Fruit fly (Drosophila melanogaster) whole organism, pupa: ENCODE data around the gene CG10137.

Experiments used
- CG10348 ChIP-seq: fragments of 200-800 bp; sonication (Bioruptor generic); IDR thresholded peaks from 2 replicates; pipeline ENCODE4 v1.3.6; 2022; ENCODE audit warnings: missing biosample characterization, missing genetic modification characterization
- CG12605 ChIP-seq: fragments of 200-800 bp; sonication (Bioruptor generic); IDR thresholded peaks from 2 replicates; pipeline ENCODE4 v1.3.6; 2022; ENCODE audit warnings: missing biosample characterization, missing genetic modification characterization
- CG13204 ChIP-seq: fragments of 200-800 bp; sonication (Bioruptor generic); optimal IDR thresholded peaks from 2 replicates; lab custom pipeline; 2018; ENCODE audit warnings: missing biosample characterization, mild to moderate bottlenecking, missing genetic modification characterization, moderate library complexity
- CG14655 ChIP-seq: fragments of 200-800 bp; sonication (Bioruptor generic); optimal IDR thresholded peaks from 3 replicates; lab custom pipeline; 2017; ENCODE audit warnings: mild to moderate bottlenecking, missing biosample characterization, missing genetic modification reagents, missing genetic modification characterization
- CG15710 ChIP-seq: fragments of 200-800 bp; sonication (Bioruptor generic); optimal IDR thresholded peaks from 2 replicates; lab custom pipeline; 2018; ENCODE audit warnings: missing biosample characterization, mild to moderate bottlenecking, missing genetic modification characterization, moderate library complexity
- CG17806 ChIP-seq: fragments of 200-800 bp; sonication (Bioruptor generic); optimal IDR thresholded peaks from 2 replicates; lab custom pipeline; 2018; ENCODE audit warnings: missing biosample characterization, mild to moderate bottlenecking, missing genetic modification characterization, moderate library complexity
- CG32121 ChIP-seq: fragments of 200-800 bp; sonication (Bioruptor generic); IDR thresholded peaks from 2 replicates; pipeline ENCODE4 v1.3.6; 2022; ENCODE audit warnings: missing biosample characterization, missing genetic modification characterization
- CG34367 ChIP-seq: fragments of 200-800 bp; sonication (Bioruptor generic); optimal IDR thresholded peaks from 2 replicates; lab custom pipeline; 2018; ENCODE audit warnings: missing biosample characterization, mild to moderate bottlenecking, missing genetic modification characterization
- CG4496 ChIP-seq: fragments of 200-800 bp; sonication (Bioruptor generic); IDR thresholded peaks from 3 replicates; pipeline ENCODE4 v1.3.6; 2022; ENCODE audit warnings: missing biosample characterization, missing genetic modification characterization
- CG8159 ChIP-seq: fragments of 200-800 bp; sonication (Bioruptor generic); optimal IDR thresholded peaks from 3 replicates; lab custom pipeline; 2018; ENCODE audit warnings: missing biosample characterization, mild to moderate bottlenecking, missing genetic modification characterization, moderate library complexity
- CG8301 ChIP-seq: fragments of 200-800 bp; sonication (Bioruptor generic); optimal IDR thresholded peaks from 2 replicates; lab custom pipeline; 2018; ENCODE audit warnings: missing biosample characterization, mild to moderate bottlenecking, missing genetic modification characterization
- CG9948 ChIP-seq: fragments of 200-800 bp; sonication (Bioruptor generic); optimal IDR thresholded peaks from 2 replicates; lab custom pipeline; 2018; ENCODE audit warnings: missing biosample characterization, mild to moderate bottlenecking, missing genetic modification characterization, moderate library complexity
- D1 ChIP-seq: fragments of 200-800 bp; sonication (Bioruptor generic); optimal IDR thresholded peaks from 2 replicates; lab custom pipeline; 2018; ENCODE audit warnings: missing biosample characterization, mild to moderate bottlenecking, missing genetic modification characterization, moderate library complexity
- EcR ChIP-seq: fragments of 200-800 bp; sonication (Bioruptor generic); optimal IDR thresholded peaks from 3 replicates; lab custom pipeline; 2019; ENCODE audit warnings: missing biosample characterization, missing genetic modification characterization, mild to moderate bottlenecking, moderate library complexity, missing genetic modification reagents
- Ets98B ChIP-seq: fragments of 200-800 bp; sonication (Bioruptor generic); IDR thresholded peaks from 2 replicates; pipeline ENCODE4 v1.3.6; 2022; ENCODE audit warnings: missing biosample characterization, missing genetic modification characterization
- Pif1A ChIP-seq: fragments of 200-800 bp; sonication (Bioruptor generic); optimal IDR thresholded peaks from 3 replicates; lab custom pipeline; 2016; ENCODE audit warnings: missing biosample characterization, missing genetic modification characterization
- Pif1B ChIP-seq: fragments of 200-800 bp; sonication (Bioruptor generic); optimal IDR thresholded peaks from 3 replicates; lab custom pipeline; 2016; ENCODE audit warnings: missing biosample characterization, missing genetic modification characterization
- Snoo ChIP-seq: fragments of 200-800 bp; sonication (Bioruptor generic); optimal IDR thresholded peaks from 3 replicates; lab custom pipeline; 2017; ENCODE audit warnings: missing biosample characterization, mild to moderate bottlenecking, missing genetic modification characterization, inconsistent platforms
- fd96Ca ChIP-seq: fragments of 200-800 bp; sonication (Bioruptor generic); IDR thresholded peaks from 3 replicates; pipeline ENCODE4 v1.3.6; 2022; ENCODE audit warnings: missing biosample characterization, missing genetic modification characterization
- gl ChIP-seq: fragments of 200-800 bp; sonication (Bioruptor generic); optimal IDR thresholded peaks from 2 replicates; lab custom pipeline; 2018; ENCODE audit warnings: missing biosample characterization, mild to moderate bottlenecking, missing genetic modification characterization
- rn ChIP-seq: fragments of 200-800 bp; sonication (Bioruptor generic); IDR thresholded peaks from 2 replicates; pipeline ENCODE4 v1.3.6; 2022; ENCODE audit warnings: missing biosample characterization, missing genetic modification characterization

Gene CG10137

DNA sequence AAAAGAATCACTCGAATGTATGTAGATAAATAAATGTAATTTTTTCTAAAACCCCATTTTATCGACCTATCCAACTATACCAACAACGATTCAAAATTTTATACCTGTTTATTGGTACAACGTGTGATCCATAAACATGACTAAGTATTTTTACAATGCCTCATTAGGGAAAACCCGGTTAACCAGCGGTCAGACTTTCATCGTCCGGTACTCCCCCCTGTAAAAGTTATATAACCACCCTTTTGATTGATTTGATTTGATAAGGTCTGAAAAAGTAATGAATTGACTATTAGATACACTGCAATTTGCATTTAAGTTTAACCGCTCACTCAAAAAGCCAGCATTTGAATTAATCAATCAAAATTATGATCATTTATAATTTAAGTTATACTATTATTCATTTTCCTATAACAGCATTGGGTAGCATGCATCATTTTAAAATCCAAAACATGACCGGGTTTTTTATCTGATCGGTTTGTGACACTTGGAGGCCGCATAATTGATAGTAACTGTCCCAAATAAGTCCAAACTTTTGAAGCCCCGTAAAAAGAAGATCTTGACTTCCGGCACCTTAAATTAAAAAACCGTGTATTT lies 40.9 kb downstream of the CG10137 start:
- TF ChIP-seq CG17806 (tag; lab: Kevin White, UChicago) = no peak
- TF ChIP-seq rn (GFP tag; lab: Robert Waterston, UW) = no peak
- no peak for TF ChIP-seq CG9948
- no peak for TF ChIP-seq Snoo (tag; lab: Kevin White, UChicago)
- TF ChIP-seq CG15710 (tag; lab: Kevin White, UChicago) = no peak
- no peak for TF ChIP-seq CG8301
- no peak for TF ChIP-seq CG32121 (GFP tag; lab: Robert Waterston, UW)
- TF ChIP-seq CG13204 = no peak

DNA sequence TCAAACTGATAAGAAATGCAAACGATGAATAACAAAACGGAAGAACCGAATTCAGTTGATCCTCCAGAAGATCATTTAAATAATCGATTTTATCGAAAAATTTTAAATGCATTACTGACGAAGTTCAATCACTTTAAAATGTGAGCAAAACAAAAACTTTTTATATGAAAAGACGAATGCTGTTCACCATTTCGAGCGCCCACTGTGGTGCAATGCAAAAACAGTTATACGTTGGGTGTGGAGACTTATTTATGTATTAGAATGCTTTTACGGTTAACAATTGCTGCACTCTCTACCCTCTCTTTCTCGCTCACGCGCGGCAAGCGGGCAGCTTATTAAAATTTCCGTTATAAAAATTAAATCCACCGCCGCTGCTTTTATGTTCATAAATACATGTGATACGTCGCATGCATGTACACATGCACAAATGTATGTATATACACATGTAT lies 44.3 kb downstream of the CG10137 start:
- TF ChIP-seq CG8159 (tag; lab: Kevin White, UChicago) (peak; percentile 25), CG34367 (tag; lab: Kevin White, UChicago) (no peak), gl (tag; lab: Kevin White, UChicago) (no peak), rn (GFP tag; lab: Robert Waterston, UW) (no peak), fd96Ca (GFP tag; lab: Robert Waterston, UW) (0 out of 3 replicates have a peak, but pooled peaks have one; percentile 43), CG32121 (GFP tag; lab: Robert Waterston, UW) (peak; percentile 49), CG17806 (tag; lab: Kevin White, UChicago) (no peak), CG12605 (GFP tag; lab: Robert Waterston, UW) (no peak), Snoo (tag; lab: Kevin White, UChicago) (peak; percentile 1), CG14655 (GFP tag; lab: Kevin White, UChicago) (peak; percentile 61), Pif1B (no peak), Pif1A (GFP tag; lab: Kevin White, UChicago) (peak; percentile 42), CG13204 (no peak), CG4496 (GFP tag; lab: Robert Waterston, UW) (peak; percentile 81), CG8301 (peak; percentile 37), Ets98B (GFP tag; lab: Robert Waterston, UW) (peak; percentile 25)

DNA sequence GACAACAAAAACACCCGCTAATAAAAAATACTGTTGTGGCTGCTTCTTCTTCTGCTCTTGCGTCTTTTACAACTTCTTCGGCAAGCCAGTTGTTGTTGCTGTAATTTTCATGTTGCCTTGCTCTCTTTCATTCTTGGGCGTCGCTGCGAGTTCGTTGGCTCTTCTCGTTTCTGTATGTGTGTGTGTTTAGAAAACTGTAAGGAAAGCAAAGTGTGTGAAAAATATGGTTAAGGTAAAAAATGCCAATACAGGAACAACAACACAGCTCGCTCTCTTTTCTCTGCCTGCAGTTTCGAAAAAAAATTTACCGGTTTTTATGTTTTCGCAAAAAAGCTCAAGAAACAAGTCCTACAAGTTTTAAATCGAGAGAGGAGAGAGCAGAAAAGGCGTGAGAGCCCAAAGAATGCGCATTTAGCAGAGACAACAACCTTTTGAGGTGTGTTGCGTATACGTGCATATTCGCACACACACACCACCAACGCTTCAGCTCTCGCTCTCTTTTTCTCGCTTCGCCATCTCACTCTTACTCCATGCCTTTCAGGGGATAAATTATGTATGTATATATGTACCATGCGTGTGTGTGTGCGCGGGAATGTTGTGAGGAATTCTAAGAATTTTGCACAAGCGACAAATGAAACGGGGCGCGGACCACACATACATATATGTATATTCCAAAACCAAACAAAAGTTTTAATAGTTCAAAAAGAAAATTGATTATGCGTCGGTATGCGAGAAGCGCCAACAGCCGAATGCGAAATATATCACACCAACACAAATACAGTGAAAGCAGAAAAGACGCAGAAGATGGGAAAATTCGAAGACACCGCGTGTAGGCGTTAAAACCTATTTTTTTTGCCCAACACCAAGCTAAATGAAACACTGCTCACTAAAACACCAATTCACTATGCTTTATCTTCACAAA lies 45.3 kb downstream of the CG10137 start:
- no peak for TF ChIP-seq CG10348 (GFP tag; lab: Robert Waterston, UW)
- peak; percentile 68 for TF ChIP-seq Ets98B (GFP tag; lab: Robert Waterston, UW)
- peak; percentile 49; the same call in 1 of the 2 replicates for TF ChIP-seq CG32121 (GFP tag; lab: Robert Waterston, UW)
- TF ChIP-seq CG8159 (tag; lab: Kevin White, UChicago) = no peak
- no peak for TF ChIP-seq rn (GFP tag; lab: Robert Waterston, UW)
- peak; percentile 27 for TF ChIP-seq CG14655 (GFP tag; lab: Kevin White, UChicago)
- TF ChIP-seq Pif1A (GFP tag; lab: Kevin White, UChicago) = no peak
- no peak for TF ChIP-seq gl (tag; lab: Kevin White, UChicago)
- no peak for TF ChIP-seq CG15710 (tag; lab: Kevin White, UChicago)
- peak; percentile 98 for TF ChIP-seq EcR (GFP tag; lab: Kevin White, UChicago)
- no peak; the same call in 2 of the 3 replicates for TF ChIP-seq fd96Ca (GFP tag; lab: Robert Waterston, UW)
- no peak for TF ChIP-seq CG8301
- no peak for TF ChIP-seq Snoo (tag; lab: Kevin White, UChicago)
- peak; percentile 55; the same call in 1 of the 2 replicates for TF ChIP-seq CG12605 (GFP tag; lab: Robert Waterston, UW)
- no peak for TF ChIP-seq CG13204
- TF ChIP-seq D1 (tag; lab: Kevin White, UChicago) = no peak
- peak; percentile 14 for TF ChIP-seq Pif1B
- no peak for TF ChIP-seq CG9948
- no peak for TF ChIP-seq CG34367 (tag; lab: Kevin White, UChicago)
- TF ChIP-seq CG17806 (tag; lab: Kevin White, UChicago) = no peak
- TF ChIP-seq CG4496 (GFP tag; lab: Robert Waterston, UW) = no peak
- TF ChIP-seq, all 21 proteins: peak for 6

DNA sequence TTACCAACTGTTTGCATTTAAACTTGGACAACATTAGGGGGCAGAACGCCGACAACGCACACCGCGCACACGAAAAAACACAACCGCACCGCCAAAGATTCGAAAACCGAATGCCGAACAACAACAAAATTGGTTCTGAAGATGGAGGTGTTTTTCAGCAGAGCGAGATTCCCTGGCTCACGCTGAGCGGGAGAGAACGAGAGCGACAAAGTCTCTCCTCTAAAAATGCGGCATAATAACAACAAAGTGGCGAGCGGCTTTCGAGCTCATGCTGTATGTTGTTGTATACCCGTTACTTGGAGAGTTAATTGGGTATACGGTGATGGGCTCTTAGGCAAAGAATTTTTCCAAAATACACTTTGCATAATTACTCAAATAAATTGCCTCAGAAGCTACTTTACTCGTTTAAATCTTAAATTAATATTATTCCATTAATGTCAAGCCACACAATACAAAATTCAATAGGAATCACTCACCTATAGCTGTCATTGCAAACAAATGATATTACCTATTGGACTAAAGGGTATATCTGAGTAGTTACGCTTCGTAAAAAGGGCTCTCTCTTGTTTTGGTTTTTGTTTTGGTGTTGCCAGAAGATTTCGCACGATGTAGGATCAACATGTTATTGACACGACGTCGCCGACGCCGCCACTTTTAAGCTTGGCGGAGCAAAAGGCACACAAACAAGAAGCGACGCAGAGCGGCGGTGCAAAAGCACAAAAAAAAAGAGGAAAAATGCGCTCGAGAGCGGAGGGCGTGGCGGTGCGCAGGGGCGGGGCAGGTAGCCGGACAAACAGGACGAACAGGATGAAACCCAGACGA lies 46.2 kb downstream of the CG10137 start:
- TF ChIP-seq Snoo (tag; lab: Kevin White, UChicago) (peak; percentile 91), CG9948 (peak; percentile 93), CG8159 (tag; lab: Kevin White, UChicago) (peak; percentile 95), CG15710 (tag; lab: Kevin White, UChicago) (peak; percentile 92), CG13204 (peak; percentile 83), fd96Ca (GFP tag; lab: Robert Waterston, UW) (peak; percentile 59; the same call in 1 of the 3 replicates), CG10348 (GFP tag; lab: Robert Waterston, UW) (no peak; the same call in none of the 2 replicates), CG14655 (GFP tag; lab: Kevin White, UChicago) (peak; percentile 96), CG4496 (GFP tag; lab: Robert Waterston, UW) (peak; percentile 60; the same call in 2 of the 3 replicates), Pif1B (peak; percentile 92), rn (GFP tag; lab: Robert Waterston, UW) (peak; percentile 28; the same call in 1 of the 2 replicates), Ets98B (GFP tag; lab: Robert Waterston, UW) (peak; percentile 71), CG17806 (tag; lab: Kevin White, UChicago) (peak; percentile 93), D1 (tag; lab: Kevin White, UChicago) (peak; percentile 89), CG8301 (peak; percentile 96), CG34367 (tag; lab: Kevin White, UChicago) (peak; percentile 89), EcR (GFP tag; lab: Kevin White, UChicago) (peak; percentile 96), CG32121 (GFP tag; lab: Robert Waterston, UW) (peak; percentile 78), CG12605 (GFP tag; lab: Robert Waterston, UW) (peak; percentile 50; the same call in 1 of the 2 replicates), gl (tag; lab: Kevin White, UChicago) (peak; percentile 83), Pif1A (GFP tag; lab: Kevin White, UChicago) (peak; percentile 95)
- TF ChIP-seq, all 21 proteins: peak for 20
